Worm (Caenorhabditis elegans) whole organism, late embryonic: Measurements from ENCODE around the gene T04C12.11.

Source experiments
- C38D4.7 ChIP-seq: fragments of 200-800 bp; sonication (Bioruptor generic); optimal IDR thresholded peaks from 2 replicates; lab custom pipeline; 2018; ENCODE audit warnings: mild to moderate bottlenecking, missing genetic modification characterization, moderate library complexity, missing compliant biosample characterization
- ama-1 ChIP-seq: fragments of 150-350 bp; optimal IDR thresholded peaks from 2 replicates; lab custom pipeline; 2014
- ceh-31 ChIP-seq: sonication (generic microtip); optimal IDR thresholded peaks from 2 replicates; lab custom pipeline; 2016; ENCODE audit warnings: missing genetic modification characterization, missing compliant biosample characterization
- ets-4 ChIP-seq: sonication (generic microtip); optimal IDR thresholded peaks from 2 replicates; lab custom pipeline; 2016; ENCODE audit warnings: missing genetic modification characterization, missing compliant biosample characterization
- fkh-10 ChIP-seq: fragments of 150-350 bp; optimal IDR thresholded peaks from 2 replicates; lab custom pipeline; 2014; ENCODE audit warnings: missing biosample characterization, missing genetic modification reagents, missing genetic modification characterization
- lin-11 ChIP-seq: fragments of 200-800 bp; sonication (Bioruptor generic); optimal IDR thresholded peaks from 2 replicates; lab custom pipeline; 2018; ENCODE audit warnings: mild to moderate bottlenecking, missing genetic modification characterization, missing compliant biosample characterization
- pha-2 ChIP-seq: sonication (generic microtip); optimal IDR thresholded peaks from 2 replicates; lab custom pipeline; 2017; ENCODE audit warnings: mild to moderate bottlenecking, missing genetic modification characterization, missing compliant biosample characterization
- pros-1 ChIP-seq: fragments of 150-350 bp; optimal IDR thresholded peaks from 2 replicates; lab custom pipeline; 2014; ENCODE audit warnings: missing biosample characterization, missing genetic modification reagents, missing genetic modification characterization
- sdc-2 ChIP-seq: sonication (generic microtip); optimal IDR thresholded peaks from 2 replicates; lab custom pipeline; 2016; ENCODE audit warnings: missing genotype, missing genetic modification characterization, missing compliant biosample characterization

DNA sequence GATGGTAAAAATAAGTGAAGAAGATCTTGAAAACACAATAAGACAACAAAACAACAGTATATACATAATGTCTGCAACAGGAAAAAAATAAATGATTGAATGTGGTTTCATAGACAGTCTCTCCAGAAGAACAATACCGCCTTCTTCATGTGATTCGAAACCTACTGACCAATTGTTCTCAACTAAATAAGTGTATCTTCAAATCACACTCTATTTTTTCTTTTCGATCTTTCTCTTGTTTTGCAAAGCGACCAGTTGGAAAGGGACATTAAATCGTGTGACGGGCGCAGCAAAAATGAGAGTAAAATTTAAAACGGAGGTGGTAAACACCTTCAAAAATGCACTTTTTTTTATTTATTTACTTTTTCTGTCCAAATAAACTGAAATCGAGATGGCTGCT is 1.8 kb upstream of the T04C12.11 start:
- TF ChIP-seq ama-1 (lab: Kevin White, UChicago) (no peak), fkh-10 (GFP tag; lab: Kevin White, UChicago) (no peak), sdc-2 (tag; lab: Kevin White, UChicago) (no peak), lin-11 (tag; lab: Kevin White, UChicago) (no peak), ceh-31 (no peak), pha-2 (no peak), pros-1 (tag; lab: Kevin White, UChicago) (no peak), C38D4.7 (no peak), ets-4 (tag; lab: Kevin White, UChicago) (no peak)
